Fruit fly (Drosophila melanogaster) whole organism, pupa: Measurements from ENCODE around the gene Tmf.
A peak's percentile ranks its signal among the peaks of the same experiment; 100 is the strongest.

Experiments
- CG10348 ChIP-seq: fragments of 200-800 bp; sonication (Bioruptor generic); IDR thresholded peaks from 2 replicates; pipeline ENCODE4 v1.3.6; 2022; ENCODE audit warnings: missing biosample characterization, missing genetic modification characterization
- CG12605 ChIP-seq: fragments of 200-800 bp; sonication (Bioruptor generic); IDR thresholded peaks from 2 replicates; pipeline ENCODE4 v1.3.6; 2022; ENCODE audit warnings: missing biosample characterization, missing genetic modification characterization
- CG13204 ChIP-seq: fragments of 200-800 bp; sonication (Bioruptor generic); optimal IDR thresholded peaks from 2 replicates; lab custom pipeline; 2018; ENCODE audit warnings: missing biosample characterization, mild to moderate bottlenecking, missing genetic modification characterization, moderate library complexity
- CG14655 ChIP-seq: fragments of 200-800 bp; sonication (Bioruptor generic); optimal IDR thresholded peaks from 3 replicates; lab custom pipeline; 2017; ENCODE audit warnings: mild to moderate bottlenecking, missing biosample characterization, missing genetic modification reagents, missing genetic modification characterization
- CG15710 ChIP-seq: fragments of 200-800 bp; sonication (Bioruptor generic); optimal IDR thresholded peaks from 2 replicates; lab custom pipeline; 2018; ENCODE audit warnings: missing biosample characterization, mild to moderate bottlenecking, missing genetic modification characterization, moderate library complexity
- CG17806 ChIP-seq: fragments of 200-800 bp; sonication (Bioruptor generic); optimal IDR thresholded peaks from 2 replicates; lab custom pipeline; 2018; ENCODE audit warnings: missing biosample characterization, mild to moderate bottlenecking, missing genetic modification characterization, moderate library complexity
- CG32121 ChIP-seq: fragments of 200-800 bp; sonication (Bioruptor generic); IDR thresholded peaks from 2 replicates; pipeline ENCODE4 v1.3.6; 2022; ENCODE audit warnings: missing biosample characterization, missing genetic modification characterization
- CG34367 ChIP-seq: fragments of 200-800 bp; sonication (Bioruptor generic); optimal IDR thresholded peaks from 2 replicates; lab custom pipeline; 2018; ENCODE audit warnings: missing biosample characterization, mild to moderate bottlenecking, missing genetic modification characterization
- CG4496 ChIP-seq: fragments of 200-800 bp; sonication (Bioruptor generic); IDR thresholded peaks from 3 replicates; pipeline ENCODE4 v1.3.6; 2022; ENCODE audit warnings: missing biosample characterization, missing genetic modification characterization
- CG8159 ChIP-seq: fragments of 200-800 bp; sonication (Bioruptor generic); optimal IDR thresholded peaks from 3 replicates; lab custom pipeline; 2018; ENCODE audit warnings: missing biosample characterization, mild to moderate bottlenecking, missing genetic modification characterization, moderate library complexity
- CG8301 ChIP-seq: fragments of 200-800 bp; sonication (Bioruptor generic); optimal IDR thresholded peaks from 2 replicates; lab custom pipeline; 2018; ENCODE audit warnings: missing biosample characterization, mild to moderate bottlenecking, missing genetic modification characterization
- CG9948 ChIP-seq: fragments of 200-800 bp; sonication (Bioruptor generic); optimal IDR thresholded peaks from 2 replicates; lab custom pipeline; 2018; ENCODE audit warnings: missing biosample characterization, mild to moderate bottlenecking, missing genetic modification characterization, moderate library complexity
- D1 ChIP-seq: fragments of 200-800 bp; sonication (Bioruptor generic); optimal IDR thresholded peaks from 2 replicates; lab custom pipeline; 2018; ENCODE audit warnings: missing biosample characterization, mild to moderate bottlenecking, missing genetic modification characterization, moderate library complexity
- EcR ChIP-seq: fragments of 200-800 bp; sonication (Bioruptor generic); optimal IDR thresholded peaks from 3 replicates; lab custom pipeline; 2019; ENCODE audit warnings: missing biosample characterization, missing genetic modification characterization, mild to moderate bottlenecking, moderate library complexity, missing genetic modification reagents
- Ets98B ChIP-seq: fragments of 200-800 bp; sonication (Bioruptor generic); IDR thresholded peaks from 2 replicates; pipeline ENCODE4 v1.3.6; 2022; ENCODE audit warnings: missing biosample characterization, missing genetic modification characterization
- Pif1A ChIP-seq: fragments of 200-800 bp; sonication (Bioruptor generic); optimal IDR thresholded peaks from 3 replicates; lab custom pipeline; 2016; ENCODE audit warnings: missing biosample characterization, missing genetic modification characterization
- Pif1B ChIP-seq: fragments of 200-800 bp; sonication (Bioruptor generic); optimal IDR thresholded peaks from 3 replicates; lab custom pipeline; 2016; ENCODE audit warnings: missing biosample characterization, missing genetic modification characterization
- Snoo ChIP-seq: fragments of 200-800 bp; sonication (Bioruptor generic); optimal IDR thresholded peaks from 3 replicates; lab custom pipeline; 2017; ENCODE audit warnings: missing biosample characterization, mild to moderate bottlenecking, missing genetic modification characterization, inconsistent platforms
- fd96Ca ChIP-seq: fragments of 200-800 bp; sonication (Bioruptor generic); IDR thresholded peaks from 3 replicates; pipeline ENCODE4 v1.3.6; 2022; ENCODE audit warnings: missing biosample characterization, missing genetic modification characterization
- gl ChIP-seq: fragments of 200-800 bp; sonication (Bioruptor generic); optimal IDR thresholded peaks from 2 replicates; lab custom pipeline; 2018; ENCODE audit warnings: missing biosample characterization, mild to moderate bottlenecking, missing genetic modification characterization
- rn ChIP-seq: fragments of 200-800 bp; sonication (Bioruptor generic); IDR thresholded peaks from 2 replicates; pipeline ENCODE4 v1.3.6; 2022; ENCODE audit warnings: missing biosample characterization, missing genetic modification characterization

Gene Tmf

DNA sequence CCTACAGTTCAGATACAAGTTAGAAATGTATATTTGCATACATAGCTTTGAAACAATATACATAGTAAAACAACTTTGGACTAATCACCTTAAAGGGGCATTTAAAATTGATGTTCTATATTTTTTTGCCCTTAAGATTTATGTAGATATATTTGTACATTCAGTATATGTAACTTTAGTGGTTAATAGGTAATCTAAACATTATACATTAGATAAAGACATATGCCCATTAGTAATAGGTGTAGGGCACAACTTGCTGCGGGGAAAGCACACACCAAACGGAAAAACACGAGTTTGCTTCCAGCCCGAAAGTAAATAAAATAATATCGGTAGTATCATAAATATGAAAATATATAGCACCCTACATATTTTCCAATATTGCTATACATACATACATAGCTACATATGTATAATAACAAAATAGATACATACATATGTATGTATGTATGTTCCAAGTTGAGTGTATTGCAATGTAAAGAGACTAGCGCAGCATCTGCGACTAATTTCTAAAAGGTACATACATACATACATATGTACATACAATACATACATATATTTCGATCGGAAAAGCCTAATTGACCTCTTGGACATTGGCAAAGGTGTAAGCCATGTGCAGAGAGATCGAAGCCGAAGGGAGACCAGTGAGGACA is 19.3 kb downstream of the Tmf start, which contains the start of gene CG43736:
Gene CG43736 (plus strand): TSS at position 600 of the 650 bp plus-strand sequence.
- TF ChIP-seq CG9948 (tag; lab: Kevin White, UChicago), result peak; percentile 99
- TF ChIP-seq CG8159 (tag; lab: Kevin White, UChicago), result peak; percentile 97
- TF ChIP-seq Snoo, result peak; percentile 89
- peak; percentile 91 for TF ChIP-seq D1 (tag; lab: Kevin White, UChicago)
- TF ChIP-seq fd96Ca (GFP tag; lab: Robert Waterston, UW), result no peak
- peak; percentile 85 for TF ChIP-seq gl (tag; lab: Kevin White, UChicago)
- peak; percentile 98 for TF ChIP-seq CG8301
- TF ChIP-seq CG4496 (GFP tag; lab: Robert Waterston, UW), result peak; percentile 92
- peak; percentile 89 for TF ChIP-seq rn (GFP tag; lab: Robert Waterston, UW)
- TF ChIP-seq Pif1A, result peak; percentile 93
- TF ChIP-seq CG10348 (GFP tag; lab: Robert Waterston, UW), result peak; percentile 86
- peak; percentile 95 for TF ChIP-seq CG34367 (tag; lab: Kevin White, UChicago)
- peak; percentile 96 for TF ChIP-seq CG17806
- TF ChIP-seq EcR (GFP tag; lab: Kevin White, UChicago), result no peak
- TF ChIP-seq Pif1B (GFP tag; lab: Kevin White, UChicago), result peak; percentile 90
- TF ChIP-seq CG14655, result peak; percentile 99
- TF ChIP-seq CG32121, result peak; percentile 91
- peak; percentile 83 for TF ChIP-seq CG13204 (GFP tag; lab: Kevin White, UChicago)
- TF ChIP-seq CG12605, result peak; percentile 77; the same call in 1 of the 2 replicates
- peak; percentile 79 for TF ChIP-seq Ets98B
- peak; percentile 96 for TF ChIP-seq CG15710 (tag; lab: Kevin White, UChicago)

DNA sequence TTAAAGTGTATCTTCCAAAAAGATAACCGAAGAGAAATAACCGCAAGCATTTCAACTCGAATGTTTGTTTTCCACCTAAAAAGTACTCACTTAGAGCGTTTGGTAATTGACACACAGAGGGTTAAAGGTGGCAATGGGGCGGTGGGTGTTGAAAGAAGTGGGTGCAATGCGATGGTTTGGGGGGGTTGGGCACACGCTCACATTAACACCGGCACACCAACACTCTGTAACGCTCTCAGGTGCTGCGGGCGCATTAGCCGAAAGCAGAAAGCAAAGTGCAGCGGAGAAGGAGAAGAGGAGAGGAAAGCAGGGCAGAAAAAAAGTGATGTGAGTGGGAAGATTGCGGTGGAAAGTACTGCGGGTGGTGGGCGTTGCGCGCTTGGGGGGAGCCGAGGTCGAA is 20.9 kb downstream of the Tmf start:
- TF ChIP-seq CG8159 (tag; lab: Kevin White, UChicago) (no peak), gl (tag; lab: Kevin White, UChicago) (no peak), CG32121 (no peak)

DNA sequence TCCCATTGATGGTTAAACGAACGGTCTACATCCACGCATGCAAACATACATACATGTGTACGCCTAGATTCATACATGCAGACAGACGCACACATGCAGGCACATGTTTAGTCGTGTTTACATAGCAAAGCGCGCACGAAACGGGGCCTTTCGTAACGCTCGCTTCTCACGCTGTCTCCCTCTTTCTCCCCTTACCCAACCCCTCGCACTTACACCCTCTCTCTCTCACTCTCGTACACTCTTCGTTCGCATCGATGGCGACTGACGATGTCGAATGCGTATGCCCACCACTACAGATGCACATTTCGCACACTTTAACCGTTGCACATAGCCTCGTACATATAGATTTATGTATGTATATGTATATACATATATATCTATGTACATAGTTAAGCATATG is 21.9 kb downstream of the Tmf start:
- no peak for TF ChIP-seq gl (tag; lab: Kevin White, UChicago)
- peak; percentile 82 for TF ChIP-seq CG13204 (GFP tag; lab: Kevin White, UChicago)
- TF ChIP-seq CG4496 (GFP tag; lab: Robert Waterston, UW), result peak; percentile 48; the same call in 2 of the 3 replicates
- TF ChIP-seq fd96Ca (GFP tag; lab: Robert Waterston, UW), result peak; percentile 8; the same call in 1 of the 3 replicates

DNA sequence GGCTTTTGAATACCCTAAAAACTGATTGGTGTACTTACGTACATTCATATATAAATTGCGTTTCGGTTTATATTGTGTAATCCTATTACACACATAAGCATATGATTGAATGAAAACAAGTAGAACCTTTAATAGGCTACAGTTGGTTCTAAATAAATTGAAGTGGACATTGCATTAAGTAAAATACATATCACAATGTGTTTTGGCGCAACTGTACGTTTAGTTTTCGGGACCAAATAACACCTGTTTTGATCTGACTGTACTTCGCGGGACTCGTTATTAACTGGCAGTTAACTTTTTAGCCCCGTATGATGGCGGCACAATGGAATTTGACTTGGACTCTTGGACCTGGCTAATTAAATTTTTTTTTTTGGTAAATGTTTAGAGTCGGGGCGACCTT is 22.6 kb downstream of the Tmf start:
- no peak for TF ChIP-seq CG8159 (tag; lab: Kevin White, UChicago)

DNA sequence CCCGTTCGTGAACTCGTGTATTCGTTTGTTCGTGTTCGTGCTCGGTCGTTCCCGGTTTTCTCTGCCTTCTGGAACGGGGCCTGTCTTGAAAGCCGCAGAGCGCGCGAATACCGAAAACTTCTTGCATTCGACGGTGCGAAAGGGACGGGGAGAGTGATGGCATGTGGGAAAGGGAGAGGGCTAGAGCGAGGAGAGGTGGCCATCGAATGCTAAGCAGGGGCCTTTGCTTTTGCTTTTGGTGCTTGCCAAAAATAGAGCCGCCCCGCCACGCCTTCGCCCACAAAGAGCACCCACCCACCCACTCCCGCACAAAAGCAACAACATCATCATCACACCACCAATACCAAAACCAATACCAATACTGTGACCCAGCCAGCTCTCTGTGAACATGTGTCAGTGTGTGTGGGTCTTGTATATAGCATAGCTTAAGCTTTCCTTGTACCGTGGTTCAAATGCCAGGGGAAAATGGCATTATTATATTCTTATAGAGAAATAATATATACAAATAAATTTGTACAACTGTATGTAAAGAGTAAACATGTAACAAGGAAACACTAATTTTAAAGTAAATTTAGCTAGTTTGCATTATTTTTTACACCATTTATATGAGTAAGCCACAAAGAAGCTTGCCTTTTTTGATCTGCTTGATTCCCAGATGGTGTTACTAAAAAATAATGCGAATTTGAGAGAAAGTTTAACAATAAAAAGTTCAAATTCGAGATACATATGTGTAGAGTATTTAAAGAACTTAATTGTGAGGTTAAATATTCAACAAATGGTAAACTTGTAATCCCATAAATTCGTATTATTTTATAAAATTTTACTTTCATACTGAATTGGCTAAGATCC is 23.3 kb downstream of the Tmf start, which contains the start of gene CG14434:
Gene CG14434 (minus strand): TSS at position 20 of the 849 bp plus-strand sequence.
- TF ChIP-seq CG32121, result no peak; the same call in 1 of the 2 replicates
- peak; percentile 70 for TF ChIP-seq Snoo
- peak; percentile 92 for TF ChIP-seq CG14655
- TF ChIP-seq rn (GFP tag; lab: Robert Waterston, UW), result no peak
- peak; percentile 79 for TF ChIP-seq CG8301
- TF ChIP-seq Ets98B, result peak; percentile 5
- peak; percentile 72 for TF ChIP-seq CG15710 (tag; lab: Kevin White, UChicago)
- peak; percentile 87 for TF ChIP-seq CG8159 (tag; lab: Kevin White, UChicago)
- no peak for TF ChIP-seq fd96Ca (GFP tag; lab: Robert Waterston, UW)
- no peak for TF ChIP-seq CG12605
- peak; percentile 56 for TF ChIP-seq Pif1B (GFP tag; lab: Kevin White, UChicago)
- TF ChIP-seq CG34367 (tag; lab: Kevin White, UChicago), result peak; percentile 62
- TF ChIP-seq CG17806, result peak; percentile 62
- peak; percentile 21 for TF ChIP-seq EcR (GFP tag; lab: Kevin White, UChicago)
- TF ChIP-seq CG10348 (GFP tag; lab: Robert Waterston, UW), result no peak
- peak; percentile 28 for TF ChIP-seq D1 (tag; lab: Kevin White, UChicago)
- peak; percentile 19 for TF ChIP-seq CG13204 (GFP tag; lab: Kevin White, UChicago)
- TF ChIP-seq Pif1A, result peak; percentile 70
- TF ChIP-seq gl (tag; lab: Kevin White, UChicago), result no peak
- peak; percentile 3; the same call in 2 of the 3 replicates for TF ChIP-seq CG4496 (GFP tag; lab: Robert Waterston, UW)
- peak; percentile 83 for TF ChIP-seq CG9948 (tag; lab: Kevin White, UChicago)

- TF ChIP-seq D1 (tag; lab: Kevin White, UChicago), result no peak
- peak; percentile 12 for TF ChIP-seq CG9948 (tag; lab: Kevin White, UChicago)
- TF ChIP-seq CG10348 (GFP tag; lab: Robert Waterston, UW), result no peak
- TF ChIP-seq EcR (GFP tag; lab: Kevin White, UChicago), result peak; percentile 62
- TF ChIP-seq Pif1A, result no peak
- no peak for TF ChIP-seq CG17806
- peak; percentile 65 for TF ChIP-seq CG13204 (GFP tag; lab: Kevin White, UChicago)
- peak; percentile 52 for TF ChIP-seq CG4496 (GFP tag; lab: Robert Waterston, UW)
- TF ChIP-seq CG12605, result peak; percentile 63
- TF ChIP-seq CG32121, result peak; percentile 30; the same call in 1 of the 2 replicates
- TF ChIP-seq gl (tag; lab: Kevin White, UChicago), result no peak
- TF ChIP-seq Snoo, result no peak
- TF ChIP-seq CG8159 (tag; lab: Kevin White, UChicago), result no peak
- no peak for TF ChIP-seq CG34367 (tag; lab: Kevin White, UChicago)
- TF ChIP-seq Ets98B, result peak; percentile 34; the same call in 1 of the 2 replicates
- no peak for TF ChIP-seq Pif1B (GFP tag; lab: Kevin White, UChicago)
- peak; percentile 55; the same call in 1 of the 3 replicates for TF ChIP-seq fd96Ca (GFP tag; lab: Robert Waterston, UW)
- TF ChIP-seq, all 21 proteins: peak for 8
Observed at dm6 chrX:6868024-6868628, 24.0 kb downstream of the Tmf start.
